Worm (Caenorhabditis elegans): ENCODE results near the gene Y17G9B.2.

DNA sequence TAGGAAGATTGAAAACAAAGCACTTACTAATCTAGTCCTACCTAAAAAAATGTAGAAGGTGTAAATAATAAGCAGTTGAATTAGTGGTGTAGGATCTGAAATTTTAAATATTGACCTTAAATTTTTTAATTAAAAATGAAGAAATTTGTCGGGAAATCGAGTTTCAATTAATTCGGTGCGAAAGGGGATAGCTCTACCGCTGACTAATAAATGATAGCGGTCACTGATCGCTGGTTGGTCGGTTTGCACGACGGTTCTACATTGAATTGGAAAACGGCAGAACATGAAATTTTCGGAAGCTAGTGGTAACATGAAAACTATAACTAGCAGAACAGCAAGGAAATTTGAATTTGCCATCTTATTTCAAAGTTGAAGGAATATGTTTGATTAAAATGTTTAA, 16.2 kb downstream of the Y17G9B.2 start, which contains the start of gene set-15:
- TF ChIP-seq atf-7 (tag; optimal IDR thresholded peaks at IDR 0.05) (no peak), dox-1 (GFP tag; IDR thresholded peaks at IDR 0.05) (no peak), sdz-38 (tag; optimal IDR thresholded peaks at IDR 0.05) (no peak), bed-2 (GFP tag; IDR thresholded peaks at IDR 0.05) (no peak), Y67H2A.10 (GFP tag; conservative IDR thresholded peaks at IDR 0.05) (no peak), lin-40 (tag; optimal IDR thresholded peaks at IDR 0.05) (no peak), snpc-4 (GFP tag; optimal IDR thresholded peaks at IDR 0.05) (no peak), snpc-4 (tag; optimal IDR thresholded peaks at IDR 0.05) (no peak)

All from whole organism, young adult.